Fruit fly (Drosophila melanogaster) whole organism, embryonic: Measurements from ENCODE around the gene CG13096.

ENCODE experiments used
- CG10147 ChIP-seq: fragments of 200-800 bp; sonication (Bioruptor generic); optimal IDR thresholded peaks from 2 replicates; lab custom pipeline; 2019; ENCODE audit warnings: missing biosample characterization, mild to moderate bottlenecking, missing genetic modification characterization, moderate library complexity
- CG12769 ChIP-seq: fragments of 200-800 bp; sonication (Bioruptor generic); optimal IDR thresholded peaks from 2 replicates; lab custom pipeline; 2019; ENCODE audit warnings: missing biosample characterization, mild to moderate bottlenecking, missing genetic modification characterization, moderate library complexity
- CG13624 ChIP-seq: fragments of 200-800 bp; sonication (Bioruptor generic); optimal IDR thresholded peaks from 2 replicates; lab custom pipeline; 2016; ENCODE audit warnings: missing biosample characterization, missing genetic modification characterization
- CG13894 ChIP-seq: fragments of 200-800 bp; sonication (Bioruptor generic); optimal IDR thresholded peaks from 3 replicates; lab custom pipeline; 2018; ENCODE audit warnings: missing biosample characterization, mild to moderate bottlenecking, missing genetic modification characterization, moderate library complexity
- CG14014 ChIP-seq: fragments of 200-800 bp; sonication (Bioruptor generic); IDR thresholded peaks from 2 replicates; pipeline ENCODE4 v1.3.6; 2022; ENCODE audit warnings: missing biosample characterization, missing genetic modification characterization
- CG17802 ChIP-seq: fragments of 200-800 bp; sonication (Bioruptor generic); optimal IDR thresholded peaks from 2 replicates; lab custom pipeline; 2018; ENCODE audit warnings: missing biosample characterization, mild to moderate bottlenecking, missing genetic modification characterization, moderate library complexity
- CG1792 ChIP-seq: fragments of 200-800 bp; sonication (Bioruptor generic); optimal IDR thresholded peaks from 2 replicates; lab custom pipeline; 2016; ENCODE audit warnings: missing biosample characterization, missing genetic modification characterization
- CG18476 ChIP-seq: fragments of 200-800 bp; sonication (Bioruptor generic); optimal IDR thresholded peaks from 2 replicates; lab custom pipeline; 2016; ENCODE audit warnings: missing biosample characterization, mild to moderate bottlenecking, missing genetic modification characterization
- CG2199 ChIP-seq: fragments of 200-800 bp; sonication (Bioruptor generic); IDR thresholded peaks from 3 replicates; pipeline ENCODE4 v1.3.6; 2022; ENCODE audit warnings: missing biosample characterization, missing genetic modification characterization
- CG31388 ChIP-seq: fragments of 200-800 bp; sonication (Bioruptor generic); optimal IDR thresholded peaks from 2 replicates; lab custom pipeline; 2016; ENCODE audit warnings: missing biosample characterization, missing genetic modification characterization
- CG3995 ChIP-seq: fragments of 200-800 bp; sonication (Bioruptor generic); optimal IDR thresholded peaks from 3 replicates; lab custom pipeline; 2016; ENCODE audit warnings: missing biosample characterization, missing genetic modification characterization
- CG42726 ChIP-seq: fragments of 200-800 bp; sonication (Bioruptor generic); IDR thresholded peaks from 2 replicates; pipeline ENCODE4 v1.3.6; 2022; ENCODE audit warnings: missing biosample characterization, missing genetic modification characterization; ENCODE audit not compliant: partially characterized antibody
- CG43689 ChIP-seq: fragments of 200-800 bp; sonication (Bioruptor generic); IDR thresholded peaks from 2 replicates; pipeline ENCODE4 v1.3.6; 2022; ENCODE audit warnings: missing biosample characterization, missing genetic modification characterization
- CG8765 ChIP-seq: fragments of 200-800 bp; sonication (Bioruptor generic); IDR thresholded peaks from 2 replicates; pipeline ENCODE4 v1.3.6; 2022; ENCODE audit warnings: missing biosample characterization, missing genetic modification characterization
- CG9609 ChIP-seq: fragments of 200-800 bp; sonication (Bioruptor generic); optimal IDR thresholded peaks from 3 replicates; lab custom pipeline; 2016; ENCODE audit warnings: missing biosample characterization, missing genetic modification characterization
- Camta ChIP-seq: fragments of 200-800 bp; sonication (Bioruptor generic); optimal IDR thresholded peaks from 2 replicates; lab custom pipeline; 2016; ENCODE audit warnings: missing biosample characterization, missing genetic modification characterization
- Dad ChIP-seq: fragments of 200-800 bp; sonication (Bioruptor generic); optimal IDR thresholded peaks from 3 replicates; lab custom pipeline; 2016; ENCODE audit warnings: missing biosample characterization, missing genetic modification characterization
- Elba2 ChIP-seq: fragments of 200-800 bp; sonication (Bioruptor generic); optimal IDR thresholded peaks from 3 replicates; lab custom pipeline; 2016; ENCODE audit warnings: missing biosample characterization, missing genetic modification characterization
- Ets65A ChIP-seq: fragments of 200-800 bp; sonication (Bioruptor generic); peaks from one replicate; lab custom pipeline; 2016; ENCODE audit warnings: missing biosample characterization, missing genetic modification characterization
- Fer3 ChIP-seq: fragments of 200-800 bp; sonication (Bioruptor generic); optimal IDR thresholded peaks from 2 replicates; lab custom pipeline; 2018; ENCODE audit warnings: missing biosample characterization, mild to moderate bottlenecking, missing genetic modification characterization, moderate library complexity
- Gug ChIP-seq: fragments of 200-800 bp; sonication (Bioruptor generic); IDR thresholded peaks from 4 replicates; pipeline ENCODE4 v1.3.6; 2022; ENCODE audit warnings: missing biosample characterization, missing genetic modification characterization
- HLH54F ChIP-seq: fragments of 200-800 bp; sonication (Bioruptor generic); optimal IDR thresholded peaks from 3 replicates; lab custom pipeline; 2016; ENCODE audit warnings: missing biosample characterization, missing genetic modification characterization
- MBD-R2 ChIP-seq: fragments of 200-800 bp; sonication (Bioruptor generic); IDR thresholded peaks from 2 replicates; pipeline ENCODE4 v1.3.6; 2022; ENCODE audit warnings: missing biosample characterization, missing genetic modification characterization
- Max ChIP-seq: fragments of 200-800 bp; sonication (Bioruptor generic); optimal IDR thresholded peaks from 2 replicates; lab custom pipeline; 2016; ENCODE audit warnings: missing biosample characterization, mild to moderate bottlenecking, missing genetic modification characterization
- Mrtf ChIP-seq: fragments of 200-800 bp; sonication (Bioruptor generic); IDR thresholded peaks from 3 replicates; pipeline ENCODE4 v1.3.6; 2022; ENCODE audit warnings: missing biosample characterization, missing genetic modification characterization
- NFAT ChIP-seq: fragments of 200-800 bp; sonication (Bioruptor generic); IDR thresholded peaks from 2 replicates; pipeline ENCODE4 v1.3.6; 2022; ENCODE audit warnings: missing biosample characterization, missing genetic modification characterization
- Nf-YB ChIP-seq: fragments of 200-800 bp; sonication (Bioruptor generic); optimal IDR thresholded peaks from 3 replicates; lab custom pipeline; 2019; ENCODE audit warnings: missing biosample characterization, mild to moderate bottlenecking, missing genetic modification characterization, moderate library complexity
- Nf-YC ChIP-seq: fragments of 200-800 bp; optimal IDR thresholded peaks from 3 replicates; lab custom pipeline; 2019; ENCODE audit warnings: missing biosample characterization, mild to moderate bottlenecking, missing genetic modification characterization, moderate library complexity
- Poxn ChIP-seq: fragments of 200-800 bp; sonication (Bioruptor generic); IDR thresholded peaks from 2 replicates; pipeline ENCODE4 v1.3.6; 2022; ENCODE audit warnings: missing biosample characterization, missing genetic modification characterization
- Rfx ChIP-seq: fragments of 200-800 bp; sonication (Bioruptor generic); IDR thresholded peaks from 2 replicates; pipeline ENCODE4 v1.3.6; 2022; ENCODE audit warnings: missing biosample characterization, missing genetic modification characterization
- Sin3A ChIP-seq: fragments of >200 bp; optimal IDR thresholded peaks from 2 replicates; lab custom pipeline; 2018
- Vsx1 ChIP-seq: fragments of 200-800 bp; sonication (Bioruptor generic); optimal IDR thresholded peaks from 2 replicates; lab custom pipeline; 2017; ENCODE audit warnings: missing biosample characterization, mild to moderate bottlenecking, missing genetic modification characterization, missing genetic modification reagents
- Xbp1 ChIP-seq: fragments of 200-800 bp; sonication (Bioruptor generic); optimal IDR thresholded peaks from 3 replicates; lab custom pipeline; 2016; ENCODE audit warnings: missing biosample characterization, mild to moderate bottlenecking, missing genetic modification characterization
- ash1 ChIP-seq: fragments of 200-800 bp; sonication (Bioruptor generic); optimal IDR thresholded peaks from 2 replicates; lab custom pipeline; 2018; ENCODE audit warnings: missing biosample characterization, mild to moderate bottlenecking, missing genetic modification characterization
- bab2 ChIP-seq: fragments of 200-800 bp; sonication (Bioruptor generic); optimal IDR thresholded peaks from 2 replicates; lab custom pipeline; 2016; ENCODE audit warnings: missing biosample characterization, missing genetic modification characterization
- chif ChIP-seq, 2 experiments: fragments of 200-800 bp; sonication (Bioruptor generic); optimal IDR thresholded peaks; 3 replicates each; lab custom pipeline; 2016; ENCODE audit warnings: missing biosample characterization in 2 of 2, missing genetic modification characterization in 2 of 2
- chm ChIP-seq: fragments of 200-800 bp; sonication (Bioruptor generic); IDR thresholded peaks from 2 replicates; pipeline ENCODE4 v1.3.6; 2022; ENCODE audit warnings: missing biosample characterization, missing genetic modification characterization
- esg ChIP-seq: fragments of 200-800 bp; sonication (Bioruptor generic); conservative IDR thresholded peaks from 2 replicates; pipeline ENCODE4 v1.3.6; 2022; ENCODE audit warnings: missing biosample characterization, missing genetic modification characterization
- ken ChIP-seq: fragments of 200-800 bp; sonication (Bioruptor generic); IDR thresholded peaks from 3 replicates; pipeline ENCODE4 v1.3.6; 2022; ENCODE audit warnings: missing biosample characterization, missing genetic modification characterization
- kni ChIP-seq: fragments of 200-800 bp; sonication (Bioruptor generic); optimal IDR thresholded peaks from 3 replicates; lab custom pipeline; 2017; ENCODE audit warnings: mild to moderate bottlenecking, missing biosample characterization, missing genetic modification reagents, missing genetic modification characterization
- lab ChIP-seq: fragments of 200-800 bp; sonication (Bioruptor generic); optimal IDR thresholded peaks from 3 replicates; lab custom pipeline; 2017; ENCODE audit warnings: missing biosample characterization, missing genetic modification characterization, mild to moderate bottlenecking, moderate library complexity, missing genetic modification reagents
- lbe ChIP-seq: fragments of 200-800 bp; sonication (Bioruptor generic); optimal IDR thresholded peaks from 2 replicates; lab custom pipeline; 2016; ENCODE audit warnings: missing biosample characterization, mild to moderate bottlenecking, missing genetic modification characterization
- mirr ChIP-seq: fragments of 200-800 bp; sonication (Bioruptor generic); optimal IDR thresholded peaks from 3 replicates; lab custom pipeline; 2018; ENCODE audit warnings: missing biosample characterization, mild to moderate bottlenecking, missing genetic modification characterization
- pfk ChIP-seq: fragments of 200-800 bp; sonication (Bioruptor generic); optimal IDR thresholded peaks from 2 replicates; lab custom pipeline; 2018; ENCODE audit warnings: missing biosample characterization, mild to moderate bottlenecking, missing genetic modification characterization, moderate library complexity
- ranshi ChIP-seq: fragments of 200-800 bp; sonication (Bioruptor generic); IDR thresholded peaks from 2 replicates; pipeline ENCODE4 v1.3.6; 2022; ENCODE audit warnings: missing biosample characterization, missing genetic modification characterization
- rib ChIP-seq: fragments of 200-800 bp; sonication (Bioruptor generic); IDR thresholded peaks from 2 replicates; pipeline ENCODE4 v1.3.6; 2022; ENCODE audit warnings: missing biosample characterization, missing genetic modification characterization
- sens ChIP-seq: fragments of 200-800 bp; sonication (Bioruptor generic); peaks from one replicate; lab custom pipeline; 2016; ENCODE audit warnings: missing biosample characterization, missing genetic modification characterization
- sim ChIP-seq: fragments of 200-800 bp; sonication (Bioruptor generic); IDR thresholded peaks from 2 replicates; pipeline ENCODE4 v1.3.6; 2022; ENCODE audit warnings: missing biosample characterization, missing genetic modification characterization
- sqz ChIP-seq: fragments of 200-800 bp; sonication (Bioruptor generic); optimal IDR thresholded peaks from 3 replicates; lab custom pipeline; 2018; ENCODE audit warnings: missing biosample characterization, mild to moderate bottlenecking, missing genetic modification characterization
- tna ChIP-seq: fragments of 200-800 bp; sonication (Bioruptor generic); IDR thresholded peaks from 2 replicates; pipeline ENCODE4 v1.3.6; 2022; ENCODE audit warnings: missing biosample characterization, missing genetic modification characterization; ENCODE audit not compliant: partially characterized antibody
- toy ChIP-seq: fragments of 200-800 bp; sonication (Bioruptor generic); IDR thresholded peaks from 2 replicates; pipeline ENCODE4 v1.3.6; 2022; ENCODE audit warnings: missing biosample characterization, missing genetic modification characterization
- unc-4 ChIP-seq: fragments of 200-800 bp; sonication (Bioruptor generic); IDR thresholded peaks from 2 replicates; pipeline ENCODE4 v1.3.6; 2022; ENCODE audit warnings: missing biosample characterization, missing genetic modification characterization; ENCODE audit not compliant: partially characterized antibody

CG13096 gene

DNA sequence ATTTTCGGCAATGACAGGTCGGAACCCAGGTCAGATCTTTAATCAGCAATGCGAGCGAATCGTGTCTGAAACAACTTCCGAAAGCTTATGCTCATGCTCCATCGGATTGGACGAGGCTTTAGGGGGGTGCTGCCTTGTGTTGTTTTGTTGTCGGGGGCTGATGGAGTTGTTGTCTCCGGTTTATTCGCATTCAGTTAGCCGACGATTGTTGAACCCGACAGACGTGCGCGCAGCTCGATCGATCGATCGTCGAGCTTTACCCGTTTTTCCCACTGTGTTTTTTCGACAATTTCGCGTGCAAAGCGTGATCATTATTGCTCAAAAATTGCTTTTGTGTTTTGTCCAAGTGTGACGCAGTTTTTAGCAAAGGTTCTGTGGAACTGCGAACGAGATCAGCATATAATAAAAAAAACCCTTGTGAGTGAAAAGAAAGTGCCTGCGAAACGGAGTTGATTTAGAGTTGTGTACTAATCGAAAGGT is 17.3 kb upstream of the CG13096 start, which contains the start of gene CG17834 (continued):
- TF ChIP-seq CG31388 (GFP tag; lab: Kevin White, UChicago) (no peak), lbe (GFP tag; lab: Kevin White, UChicago) (no peak), sim (no peak), Max (no peak), pfk (GFP tag; lab: Kevin White, UChicago) (no peak), CG3995 (GFP tag; lab: Kevin White, UChicago) (peak; percentile 68), Sin3A (lab: Kevin White, UChicago) (no peak), CG13624 (no peak), Nf-YB (no peak), CG8765 (GFP tag; lab: Robert Waterston, UW) (no peak), CG9609 (GFP tag; lab: Kevin White, UChicago) (no peak), Gug (GFP tag; lab: Robert Waterston, UW) (no peak), CG13894 (tag; lab: Kevin White, UChicago) (peak; percentile 59), Fer3 (tag; lab: Kevin White, UChicago) (peak; percentile 11), bab2 (no peak), Elba2 (GFP tag; lab: Kevin White, UChicago) (no peak), unc-4 (GFP tag; lab: Robert Waterston, UW) (no peak), sens (peak; percentile 64), ash1 (no peak), lab (peak; percentile 71), Camta (no peak), CG2199 (GFP tag; lab: Robert Waterston, UW) (peak; percentile 58; the same call in 1 of the 3 replicates), chm (GFP tag; lab: Robert Waterston, UW) (peak; percentile 75), esg (no peak), Xbp1 (GFP tag; lab: Kevin White, UChicago) (no peak), HLH54F (GFP tag; lab: Kevin White, UChicago) (no peak), CG42726 (GFP tag; lab: Robert Waterston, UW) (peak; percentile 37; the same call in 1 of the 2 replicates), CG1792 (GFP tag; lab: Kevin White, UChicago) (no peak), NFAT (GFP tag; lab: Robert Waterston, UW) (peak; percentile 43; the same call in 1 of the 2 replicates), Poxn (GFP tag; lab: Robert Waterston, UW) (no peak), toy (GFP tag; lab: Robert Waterston, UW) (no peak), Mrtf (no peak), chif (GFP tag; optimal IDR thresholded peaks at IDR 0.05; lab: Kevin White, UChicago) (no peak), CG17802 (tag; lab: Kevin White, UChicago) (no peak), MBD-R2 (GFP tag; lab: Robert Waterston, UW) (no peak), ken (GFP tag; lab: Robert Waterston, UW) (no peak), Vsx1 (no peak), ranshi (GFP tag; lab: Robert Waterston, UW) (peak; percentile 12; the same call in 1 of the 2 replicates), Ets65A (GFP tag; lab: Kevin White, UChicago) (no peak), CG10147 (GFP tag; lab: Kevin White, UChicago) (no peak), CG12769 (tag; lab: Kevin White, UChicago) (peak; percentile 59), kni (GFP tag; lab: Kevin White, UChicago) (no peak), Rfx (peak; percentile 52), rib (GFP tag; lab: Robert Waterston, UW) (peak; percentile 82), CG14014 (GFP tag; lab: Robert Waterston, UW) (no peak; the same call in 1 of the 2 replicates), sqz (no peak), Nf-YC (tag; lab: Kevin White, UChicago) (peak; percentile 77), CG43689 (GFP tag; lab: Robert Waterston, UW) (no peak), tna (GFP tag; lab: Robert Waterston, UW) (no peak), mirr (peak; percentile 80), CG18476 (GFP tag; lab: Kevin White, UChicago) (no peak), Dad (GFP tag; lab: Kevin White, UChicago) (no peak)
